Fruit fly (Drosophila melanogaster): ENCODE results near the gene mdlc.

- TF ChIP-seq psq (optimal IDR thresholded peaks at IDR 0.05) (no peak), pan (optimal IDR thresholded peaks at IDR 0.05) (no peak), EcR (GFP tag; optimal IDR thresholded peaks at IDR 0.05) (no peak), Dll (optimal IDR thresholded peaks at IDR 0.05) (no peak), usp (GFP tag; optimal IDR thresholded peaks at IDR 0.05) (no peak)
Measured at dm6 chr3R:20055809-20056208, 1.7 kb upstream of the mdlc start, which contains the start of gene CG17193.
